Worm (Caenorhabditis elegans) whole organism, midembryonic: ENCODE data around the gene myrf-1.

Experiments
- T22C8.4 ChIP-seq: fragments of 200-800 bp; sonication (Bioruptor generic); IDR thresholded peaks from 2 replicates; pipeline ENCODE4 v1.3.6; 2022; ENCODE audit warnings: missing genetic modification characterization, missing compliant biosample characterization
- flt-1 ChIP-seq: fragments of 200-800 bp; sonication (Bioruptor generic); IDR thresholded peaks from 2 replicates; pipeline ENCODE4 v1.3.6; 2022; ENCODE audit warnings: missing genetic modification characterization, missing compliant biosample characterization
- klf-2 ChIP-seq: fragments of 200-800 bp; sonication (Bioruptor generic); conservative IDR thresholded peaks from 2 replicates; pipeline ENCODE4 v1.3.6; 2022; ENCODE audit warnings: missing genetic modification reagents, missing genetic modification characterization, missing compliant biosample characterization
- med-1 ChIP-seq: sonication (generic microtip); optimal IDR thresholded peaks from 2 replicates; lab custom pipeline; 2017; ENCODE audit warnings: missing genetic modification characterization, mild to moderate bottlenecking, missing compliant biosample characterization, antibody characterized with exemption, missing genetic modification reagents; ENCODE audit not compliant: insufficient read depth
- ref-1 ChIP-seq: fragments of 200-800 bp; sonication (Bioruptor generic); conservative IDR thresholded peaks from 2 replicates; pipeline ENCODE4 v1.3.6; 2022; ENCODE audit warnings: missing genetic modification reagents, missing genetic modification characterization, missing compliant biosample characterization
- ztf-23 ChIP-seq: fragments of 200-800 bp; sonication (Bioruptor generic); IDR thresholded peaks from 2 replicates; pipeline ENCODE4 v1.3.6; 2022; ENCODE audit warnings: missing genetic modification reagents, missing genetic modification characterization, missing compliant biosample characterization
- ztf-29 ChIP-seq: fragments of 200-800 bp; sonication (Bioruptor generic); IDR thresholded peaks from 2 replicates; pipeline ENCODE4 v1.3.6; 2022; ENCODE audit warnings: missing genetic modification reagents, missing genetic modification characterization, missing compliant biosample characterization

- TF ChIP-seq ztf-23 (GFP tag; lab: Robert Waterston, UW), result no peak
- no peak for TF ChIP-seq flt-1 (GFP tag; lab: Robert Waterston, UW)
- TF ChIP-seq ztf-29 (GFP tag; lab: Robert Waterston, UW), result no peak
- no peak for TF ChIP-seq med-1
- TF ChIP-seq ref-1 (GFP tag; lab: Robert Waterston, UW), result no peak
- TF ChIP-seq klf-2, result no peak
- no peak for TF ChIP-seq T22C8.4 (GFP tag; lab: Robert Waterston, UW)
Measured at ce11 chrII:10447348-10448316, 54.7 kb downstream of the myrf-1 start, which contains the start of gene ZK673.2.
